Worm (Caenorhabditis elegans) whole organism, L4 larva: ENCODE data around the gene ugt-39.

Experiments used
- D1046.2 ChIP-seq: fragments of 200-800 bp; sonication (Bioruptor generic); IDR thresholded peaks from 2 replicates; pipeline ENCODE4 v1.3.6; 2022; ENCODE audit warnings: missing genetic modification characterization, missing compliant biosample characterization
- F37D6.2 ChIP-seq: sonication (generic microtip); optimal IDR thresholded peaks from 2 replicates; lab custom pipeline; 2016; ENCODE audit warnings: mild to moderate bottlenecking, missing genetic modification characterization, missing compliant biosample characterization
- F49E8.2 ChIP-seq: sonication (generic microtip); optimal IDR thresholded peaks from 2 replicates; lab custom pipeline; 2016; ENCODE audit warnings: missing compliant biosample characterization, mild to moderate bottlenecking, missing genetic modification characterization, borderline replicate concordance
- T26A8.4 ChIP-seq: fragments of 200-800 bp; sonication (Bioruptor generic); IDR thresholded peaks from 2 replicates; pipeline ENCODE4 v1.3.6; 2022; ENCODE audit warnings: missing genetic modification characterization, missing compliant biosample characterization
- Y48G9A.11 ChIP-seq: fragments of 200-800 bp; sonication (Bioruptor generic); IDR thresholded peaks from 2 replicates; pipeline ENCODE4 v1.3.6; 2022; ENCODE audit warnings: missing genetic modification reagents, missing genetic modification characterization, missing compliant biosample characterization
- Y5F2A.4 ChIP-seq: fragments of 200-800 bp; sonication (Bioruptor generic); optimal IDR thresholded peaks from 2 replicates; lab custom pipeline; 2018; ENCODE audit warnings: mild to moderate bottlenecking, missing genetic modification characterization, missing compliant biosample characterization
- aha-1 ChIP-seq: fragments of 150-350 bp; peaks from one replicate; lab custom pipeline; 2014; ENCODE audit warnings: missing biosample characterization, missing genetic modification characterization
- ama-1 ChIP-seq: fragments of 150-350 bp; optimal IDR thresholded peaks from 2 replicates; lab custom pipeline; 2014; ENCODE audit warnings: inconsistent platforms, mixed read lengths
- arid-1 ChIP-seq: fragments of 200-800 bp; sonication (Bioruptor generic); conservative IDR thresholded peaks from 2 replicates; pipeline ENCODE4 v1.3.6; 2022; ENCODE audit warnings: missing genetic modification reagents, missing genetic modification characterization, missing compliant biosample characterization
- ceh-28 ChIP-seq: fragments of 150-350 bp; optimal IDR thresholded peaks from 2 replicates; lab custom pipeline; 2014; ENCODE audit warnings: missing biosample characterization, missing genetic modification reagents, missing genetic modification characterization
- ceh-62 ChIP-seq: sonication (generic microtip); optimal IDR thresholded peaks from 2 replicates; lab custom pipeline; 2017; ENCODE audit warnings: missing biosample characterization, missing genetic modification characterization
- cey-2 ChIP-seq: sonication (generic microtip); optimal IDR thresholded peaks from 3 replicates; lab custom pipeline; 2017; ENCODE audit warnings: missing genetic modification characterization, mild to moderate bottlenecking, missing compliant biosample characterization, antibody characterized with exemption, borderline replicate concordance; ENCODE audit not compliant: insufficient read depth
- daf-16 ChIP-seq, 3 experiments: sonication (generic microtip); optimal IDR thresholded peaks; 2 replicates each; lab custom pipeline; 2016 to 2017; ENCODE audit warnings: missing genetic modification characterization in 3 of 3, missing genetic modification reagents in 3 of 3, mild to moderate bottlenecking in 2 of 3, missing compliant biosample characterization in 2 of 3, missing biosample characterization in 1 of 3, moderate library complexity in 1 of 3
- daf-8 ChIP-seq: fragments of 200-800 bp; sonication (Bioruptor generic); IDR thresholded peaks from 2 replicates; pipeline ENCODE4 v1.3.6; 2022; ENCODE audit warnings: missing genetic modification characterization, missing compliant biosample characterization
- hlh-11 ChIP-seq: fragments of 200-800 bp; sonication (Bioruptor generic); optimal IDR thresholded peaks from 2 replicates; lab custom pipeline; 2018; ENCODE audit warnings: mild to moderate bottlenecking, missing genetic modification characterization, missing compliant biosample characterization
- hlh-30 ChIP-seq: sonication (generic microtip); optimal IDR thresholded peaks from 2 replicates; lab custom pipeline; 2017; ENCODE audit warnings: antibody characterized with exemption, mild to moderate bottlenecking, missing genetic modification characterization, missing compliant biosample characterization; ENCODE audit not compliant: insufficient read depth
- lin-13 ChIP-seq: fragments of 150-350 bp; optimal IDR thresholded peaks from 2 replicates; lab custom pipeline; 2014; ENCODE audit warnings: missing biosample characterization, missing genetic modification reagents, missing genetic modification characterization
- lin-15B ChIP-seq: fragments of 150-350 bp; sonication (generic microtip); optimal IDR thresholded peaks from 3 replicates; lab custom pipeline; 2014; ENCODE audit warnings: missing biosample characterization, missing genetic modification characterization
- lin-38 ChIP-seq: fragments of 200-800 bp; sonication (Bioruptor generic); IDR thresholded peaks from 2 replicates; pipeline ENCODE4 v1.3.6; 2022; ENCODE audit warnings: missing genetic modification reagents, missing genetic modification characterization, missing compliant biosample characterization
- lin-39 ChIP-seq: fragments of 150-350 bp; optimal IDR thresholded peaks from 2 replicates; lab custom pipeline; 2014; ENCODE audit warnings: missing biosample characterization, missing genetic modification reagents, missing genetic modification characterization
- madf-5 ChIP-seq, 2 experiments: fragments of 200-800 bp; sonication (Bioruptor generic); IDR thresholded peaks; 2 replicates each; pipeline ENCODE4 v1.3.6; 2022; ENCODE audit warnings: missing compliant biosample characterization in 2 of 2, missing genetic modification characterization in 2 of 2
- mdt-29 ChIP-seq: fragments of 200-800 bp; sonication (Bioruptor generic); IDR thresholded peaks from 2 replicates; pipeline ENCODE4 v1.3.6; 2022; ENCODE audit warnings: missing genetic modification reagents, missing genetic modification characterization, missing compliant biosample characterization
- mes-2 ChIP-seq: sonication (generic microtip); optimal IDR thresholded peaks from 2 replicates; lab custom pipeline; 2016; ENCODE audit warnings: missing genotype, mild to moderate bottlenecking, missing genetic modification characterization, missing compliant biosample characterization; ENCODE audit not compliant: poor library complexity, severe bottlenecking
- mxl-3 ChIP-seq: fragments of 200-800 bp; sonication (Bioruptor generic); optimal IDR thresholded peaks from 2 replicates; lab custom pipeline; 2018; ENCODE audit warnings: mild to moderate bottlenecking, missing genetic modification characterization, missing compliant biosample characterization
- nhr-111 ChIP-seq: fragments of 200-800 bp; sonication (Bioruptor generic); optimal IDR thresholded peaks from 2 replicates; lab custom pipeline; 2018; ENCODE audit warnings: mild to moderate bottlenecking, missing genetic modification characterization, missing compliant biosample characterization
- nhr-237 ChIP-seq: sonication (generic microtip); optimal IDR thresholded peaks from 2 replicates; lab custom pipeline; 2017; ENCODE audit warnings: missing biosample characterization, missing genetic modification characterization
- nhr-42 ChIP-seq: fragments of 200-800 bp; sonication (Bioruptor generic); IDR thresholded peaks from 2 replicates; pipeline ENCODE4 v1.3.6; 2022; ENCODE audit warnings: missing genetic modification characterization, missing compliant biosample characterization
- pha-4 ChIP-seq, 2 experiments: fragments of 150-350 bp in 1 of 2; fragments of 200-800 bp in 1 of 2; sonication (Bioruptor generic) in 1 of 2; IDR thresholded peaks in 1 of 2; optimal IDR thresholded peaks in 1 of 2; 2 replicates each; pipeline versions ENCODE4 v1.3.6 to Lab custom; 2014 to 2022; ENCODE audit warnings: missing genetic modification characterization in 2 of 2, missing genetic modification reagents in 2 of 2, missing biosample characterization in 1 of 2, missing compliant biosample characterization in 1 of 2
- unc-39 ChIP-seq: sonication (generic microtip); optimal IDR thresholded peaks from 2 replicates; lab custom pipeline; 2017; ENCODE audit warnings: missing biosample characterization, missing genetic modification characterization
- unc-62 ChIP-seq, 3 experiments: fragments of 150-350 bp in 1 of 3; sonication (generic microtip); optimal IDR thresholded peaks in 2 of 3; peaks in 1 of 3; 1 replicate in 1 of 3; 2 replicates in 2 of 3; lab custom pipeline; 2014 to 2017; ENCODE audit warnings: missing biosample characterization in 3 of 3, missing genetic modification characterization in 3 of 3, missing genetic modification reagents in 3 of 3, missing genotype in 1 of 3
- zag-1 ChIP-seq: fragments of 150-350 bp; optimal IDR thresholded peaks from 2 replicates; lab custom pipeline; 2014; ENCODE audit warnings: missing biosample characterization, missing genetic modification characterization
- zip-11 ChIP-seq: fragments of 200-800 bp; sonication (Bioruptor generic); IDR thresholded peaks from 2 replicates; pipeline ENCODE4 v1.3.6; 2022; ENCODE audit warnings: missing genetic modification characterization, missing compliant biosample characterization

ugt-39 gene

ce11 chrV:7123979-7124378, 33.0 kb upstream of the ugt-39 start:
- TF ChIP-seq D1046.2 (no peak), nhr-237 (tag; lab: Kevin White, UChicago) (no peak), daf-16 (GFP tag; optimal IDR thresholded peaks at IDR 0.05; lab: Kevin White, UChicago) (no peak), daf-16 (tag; optimal IDR thresholded peaks at IDR 0.05; lab: Kevin White, UChicago) (no peak), unc-62 (GFP tag; optimal IDR thresholded peaks at IDR 0.05 in 1 of 2; lab: Kevin White, UChicago) (peak in 1 of 2 experiments; percentile 96), unc-62 (tag; optimal IDR thresholded peaks at IDR 0.05; lab: Kevin White, UChicago) (no peak)
- TF ChIP-seq, all 104 proteins: peak for 1

ce11 chrV:7129460-7129859, 27.5 kb upstream of the ugt-39 start, which contains the start of gene T01C4.8:
TSS of gene T01C4.8 (minus strand) at chrV:7129560.
- TF ChIP-seq arid-1 (GFP tag; lab: Robert Waterston, UW) = no peak
- TF ChIP-seq mdt-29 (GFP tag; lab: Robert Waterston, UW) = no peak
- no peak for TF ChIP-seq Y5F2A.4 (GFP tag; lab: Kevin White, UChicago)

ce11 chrV:7130974-7131373, 26.0 kb upstream of the ugt-39 start, which contains the start of gene srx-36:
TSS of gene srx-36 (minus strand) at chrV:7131074.
- TF ChIP-seq arid-1 (GFP tag; lab: Robert Waterston, UW) = no peak

ce11 chrV:7132248-7132647, 24.7 kb upstream of the ugt-39 start, which contains the start of gene sre-10:
TSS of gene sre-10 (plus strand) at chrV:7132548.
- TF ChIP-seq mes-2 (tag; lab: Kevin White, UChicago) = no peak
- TF ChIP-seq ceh-62 (tag; lab: Kevin White, UChicago) = no peak
- no peak for TF ChIP-seq F49E8.2 (tag; lab: Kevin White, UChicago)
- TF ChIP-seq Y48G9A.11 = no peak
- no peak for TF ChIP-seq aha-1 (tag; lab: Kevin White, UChicago)
- no peak for TF ChIP-seq mxl-3 (GFP tag; lab: Kevin White, UChicago)
- TF ChIP-seq unc-62 (GFP tag; optimal IDR thresholded peaks at IDR 0.05 in 1 of 2; lab: Kevin White, UChicago) = no peak
- no peak for TF ChIP-seq unc-62 (tag; optimal IDR thresholded peaks at IDR 0.05; lab: Kevin White, UChicago)
- TF ChIP-seq lin-38 (GFP tag; lab: Robert Waterston, UW) = no peak
- no peak for TF ChIP-seq hlh-30

ce11 chrV:7133963-7134362, 23.0 kb upstream of the ugt-39 start, which contains the start of gene F10D2.16:
TSS of gene F10D2.16 (plus strand) at chrV:7134263.
- no peak for TF ChIP-seq unc-39
- no peak for TF ChIP-seq D1046.2
- TF ChIP-seq cey-2 (tag; lab: Kevin White, UChicago) = no peak
- TF ChIP-seq lin-13 = no peak
- no peak for TF ChIP-seq hlh-11 (tag; lab: Kevin White, UChicago)
- TF ChIP-seq aha-1 (tag; lab: Kevin White, UChicago) = no peak
- no peak for TF ChIP-seq nhr-111
- no peak for TF ChIP-seq ceh-28 (tag; lab: Kevin White, UChicago)
- TF ChIP-seq pha-4 (GFP tag; IDR thresholded peaks at IDR 0.05; lab: Robert Waterston, UW) = no peak
- TF ChIP-seq pha-4 (tag; optimal IDR thresholded peaks at IDR 0.05; lab: Kevin White, UChicago) = no peak
- no peak for TF ChIP-seq F37D6.2 (tag; lab: Kevin White, UChicago)
- no peak for TF ChIP-seq madf-5 (GFP tag; IDR thresholded peaks at IDR 0.05; lab: Robert Waterston, UW)
- no peak for TF ChIP-seq zip-11 (GFP tag; lab: Robert Waterston, UW)
- TF ChIP-seq daf-8 (GFP tag; lab: Robert Waterston, UW) = no peak
- no peak for TF ChIP-seq zag-1 (tag; lab: Kevin White, UChicago)
- TF ChIP-seq lin-39 = no peak
- TF ChIP-seq Y5F2A.4 (GFP tag; lab: Kevin White, UChicago) = no peak
- no peak for TF ChIP-seq nhr-42
- no peak for TF ChIP-seq lin-15B (tag; lab: Kevin White, UChicago)
- TF ChIP-seq ama-1 (lab: Kevin White, UChicago) = no peak
- no peak for TF ChIP-seq T26A8.4
